Fruit fly (Drosophila melanogaster) whole organism: Measurements from ENCODE around the gene CG34302.

Experiments used
- Dll ChIP-seq: fragments of >200 bp; optimal IDR thresholded peaks from 2 replicates; lab custom pipeline; 2017
- EcR ChIP-seq, 2 experiments: fragments of >200 bp; optimal IDR thresholded peaks; 2 replicates each; lab custom pipeline; 2017; ENCODE audit warnings: missing biosample characterization in 2 of 2, missing genetic modification characterization in 2 of 2, missing genetic modification reagents in 2 of 2
- pan ChIP-seq: fragments of >200 bp; optimal IDR thresholded peaks from 2 replicates; lab custom pipeline; 2017
- psq ChIP-seq: fragments of >200 bp; optimal IDR thresholded peaks from 2 replicates; lab custom pipeline; 2017
- usp ChIP-seq: fragments of >200 bp; optimal IDR thresholded peaks from 2 replicates; lab custom pipeline; 2017; ENCODE audit warnings: missing biosample characterization, missing genetic modification characterization, mixed read lengths

- TF ChIP-seq Dll (lab: Kevin White, UChicago) = no peak
- TF ChIP-seq usp (GFP tag; lab: Kevin White, UChicago) = no peak
- TF ChIP-seq psq = no peak
- TF ChIP-seq EcR (GFP tag; optimal IDR thresholded peaks at IDR 0.05; lab: Kevin White, UChicago) = no peak
- no peak for TF ChIP-seq pan (lab: Kevin White, UChicago)
These were observed 45.1 kb upstream of the CG34302 start for dm6 chr3R:9868538-9869398.
